Worm (Caenorhabditis elegans) whole organism, early embryonic: ENCODE data around the gene ZK896.1.

ENCODE experiments used
- B0310.2 ChIP-seq: sonication (generic microtip); optimal IDR thresholded peaks from 2 replicates; lab custom pipeline; 2016; ENCODE audit warnings: mild to moderate bottlenecking, missing genetic modification characterization, missing compliant biosample characterization
- F13C5.2 ChIP-seq: sonication (generic microtip); optimal IDR thresholded peaks from 2 replicates; lab custom pipeline; 2017; ENCODE audit warnings: mild to moderate bottlenecking, missing genetic modification characterization, inconsistent platforms, missing compliant biosample characterization
- aly-1 ChIP-seq: sonication (generic microtip); optimal IDR thresholded peaks from 2 replicates; lab custom pipeline; 2016; ENCODE audit warnings: missing genetic modification characterization, missing compliant biosample characterization
- ama-1 ChIP-seq: fragments of 150-350 bp; optimal IDR thresholded peaks from 2 replicates; lab custom pipeline; 2014
- ceh-13 ChIP-seq: fragments of 200-800 bp; sonication (Bioruptor generic); optimal IDR thresholded peaks from 2 replicates; lab custom pipeline; 2018; ENCODE audit warnings: mild to moderate bottlenecking, missing genetic modification characterization, missing compliant biosample characterization
- ceh-36 ChIP-seq: sonication (generic microtip); optimal IDR thresholded peaks from 2 replicates; lab custom pipeline; 2016; ENCODE audit warnings: missing genetic modification characterization, inconsistent platforms, missing compliant biosample characterization
- ets-7 ChIP-seq: sonication (generic microtip); optimal IDR thresholded peaks from 2 replicates; lab custom pipeline; 2016; ENCODE audit warnings: missing genotype, missing genetic modification characterization, missing compliant biosample characterization
- flt-1 ChIP-seq: fragments of 200-800 bp; sonication (Bioruptor generic); IDR thresholded peaks from 2 replicates; pipeline ENCODE4 v1.3.6; 2022; ENCODE audit warnings: missing genetic modification characterization, missing compliant biosample characterization
- hmbx-1 ChIP-seq: sonication (generic microtip); optimal IDR thresholded peaks from 2 replicates; lab custom pipeline; 2016; ENCODE audit warnings: mild to moderate bottlenecking, missing genetic modification characterization, missing compliant biosample characterization
- hmg-4 ChIP-seq: fragments of 200-800 bp; sonication (Bioruptor generic); optimal IDR thresholded peaks from 2 replicates; lab custom pipeline; 2018; ENCODE audit warnings: mild to moderate bottlenecking, missing genetic modification characterization, missing compliant biosample characterization
- hnd-1 ChIP-seq: sonication (generic microtip); optimal IDR thresholded peaks from 2 replicates; lab custom pipeline; 2016; ENCODE audit warnings: missing genetic modification characterization, missing compliant biosample characterization
- pes-1 ChIP-seq: fragments of 200-800 bp; sonication (Bioruptor generic); IDR thresholded peaks from 2 replicates; pipeline ENCODE4 v1.3.6; 2022; ENCODE audit warnings: missing genetic modification reagents, missing genetic modification characterization, missing compliant biosample characterization
- scrt-1 ChIP-seq: fragments of 200-800 bp; sonication (Bioruptor generic); IDR thresholded peaks from 2 replicates; pipeline ENCODE4 v1.3.6; 2022; ENCODE audit warnings: missing genetic modification characterization, missing compliant biosample characterization
- sea-1 ChIP-seq: fragments of 200-800 bp; sonication (Bioruptor generic); conservative IDR thresholded peaks from 2 replicates; pipeline ENCODE4 v1.3.6; 2022; ENCODE audit warnings: missing genetic modification characterization, missing compliant biosample characterization
- tbx-11 ChIP-seq: fragments of 200-800 bp; sonication (Bioruptor generic); IDR thresholded peaks from 2 replicates; pipeline ENCODE4 v1.3.6; 2022; ENCODE audit warnings: missing genetic modification characterization, missing compliant biosample characterization
- tbx-37 ChIP-seq: fragments of 200-800 bp; sonication (Bioruptor generic); conservative IDR thresholded peaks from 2 replicates; pipeline ENCODE4 v1.3.6; 2022; ENCODE audit warnings: missing genetic modification reagents, missing genetic modification characterization, missing compliant biosample characterization
- tra-4 ChIP-seq: sonication (generic microtip); optimal IDR thresholded peaks from 2 replicates; lab custom pipeline; 2017; ENCODE audit warnings: missing genetic modification characterization, missing compliant biosample characterization

ZK896.1 gene

DNA sequence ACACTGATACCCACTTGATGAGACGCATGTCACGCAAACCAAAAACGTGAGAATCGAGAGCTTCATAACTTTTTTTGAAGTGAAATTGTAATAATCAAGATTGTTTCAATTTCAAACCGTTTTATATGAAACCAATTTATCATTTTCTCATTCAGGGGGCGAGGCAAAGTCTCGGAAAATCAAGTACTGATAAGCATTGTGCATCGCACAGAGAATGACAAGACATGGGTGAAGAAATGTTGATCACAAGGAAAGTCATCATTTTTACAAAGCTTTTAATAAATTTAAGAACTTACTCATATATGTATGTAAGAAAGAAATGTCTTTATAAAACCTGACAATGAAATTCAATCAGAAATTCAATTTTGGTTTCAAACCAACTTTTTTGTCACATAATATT is 31.4 kb upstream of the ZK896.1 start, which contains the start of gene K08D8.3:
K08D8.3 (minus strand) TSS at position 131 of the 400 bp plus-strand sequence.
- TF ChIP-seq tbx-37 (GFP tag; lab: Robert Waterston, UW) (no peak), ceh-36 (tag; lab: Kevin White, UChicago) (no peak)

DNA sequence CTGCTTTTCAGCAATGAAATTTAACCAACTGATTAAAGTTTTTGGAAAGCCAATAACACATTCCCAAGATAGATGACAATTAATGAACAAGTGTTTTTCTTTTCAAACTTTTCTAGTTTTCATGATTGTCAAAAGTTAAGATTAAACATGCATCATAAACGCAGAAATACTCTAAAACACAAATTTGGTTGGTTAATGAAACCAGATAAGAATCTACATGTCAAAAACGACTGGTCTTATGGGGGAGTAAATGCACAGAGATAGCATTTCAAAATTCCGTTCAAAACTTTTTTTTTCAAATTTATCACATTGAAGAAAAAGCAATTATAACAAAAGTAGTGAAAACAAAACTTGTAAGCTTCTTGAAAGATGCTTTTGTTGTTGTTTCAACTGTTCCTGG is 28.5 kb upstream of the ZK896.1 start:
- TF ChIP-seq hnd-1 (tag; lab: Kevin White, UChicago) (no peak), ceh-13 (GFP tag; lab: Kevin White, UChicago) (no peak), hmbx-1 (tag; lab: Kevin White, UChicago) (no peak), tbx-37 (GFP tag; lab: Robert Waterston, UW) (no peak), ama-1 (lab: Kevin White, UChicago) (no peak), sea-1 (GFP tag; lab: Robert Waterston, UW) (no peak)

DNA sequence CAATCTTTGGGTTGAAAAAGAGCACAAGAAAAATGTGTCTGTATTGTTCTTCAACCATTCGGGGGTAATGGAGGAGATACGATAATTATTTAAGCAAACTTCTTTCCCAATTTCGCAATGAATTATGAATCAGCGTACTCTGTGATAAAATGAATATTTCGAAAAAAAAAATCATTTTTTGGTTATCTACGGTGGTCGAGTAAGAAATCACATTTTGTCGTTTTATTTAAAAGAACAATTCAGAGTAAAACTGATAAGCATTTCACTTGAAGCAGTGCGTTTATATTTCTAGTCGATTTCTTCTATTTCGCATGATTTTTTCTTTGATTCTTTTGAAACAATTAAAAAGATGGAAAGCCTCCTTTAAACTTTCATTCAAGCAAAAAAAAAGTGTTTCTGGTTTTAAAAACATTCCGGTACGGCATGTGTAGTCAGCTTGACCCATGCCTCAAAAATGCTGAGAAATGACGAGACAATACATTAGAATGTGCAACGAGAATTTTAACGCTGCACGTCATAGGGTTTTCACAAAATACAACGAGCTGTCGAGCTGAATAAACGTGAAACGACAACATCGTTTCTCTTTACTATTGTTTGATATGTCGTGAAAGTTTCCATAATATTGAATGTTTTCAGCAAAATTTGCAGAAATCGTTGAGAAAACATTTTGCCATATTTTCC is 27.4 kb upstream of the ZK896.1 start, which contains the start of gene K08D8.2:
K08D8.2 (plus strand) TSS at position 631 of the 681 bp plus-strand sequence.
- no peak for TF ChIP-seq tbx-37 (GFP tag; lab: Robert Waterston, UW)
- TF ChIP-seq hnd-1 (tag; lab: Kevin White, UChicago): no peak
- TF ChIP-seq ets-7 (tag; lab: Kevin White, UChicago): no peak
- TF ChIP-seq flt-1 (GFP tag; lab: Robert Waterston, UW): no peak
- no peak for TF ChIP-seq ama-1 (lab: Kevin White, UChicago)
- TF ChIP-seq B0310.2: no peak
- no peak for TF ChIP-seq ceh-13 (GFP tag; lab: Kevin White, UChicago)
- no peak for TF ChIP-seq hmbx-1 (tag; lab: Kevin White, UChicago)

DNA sequence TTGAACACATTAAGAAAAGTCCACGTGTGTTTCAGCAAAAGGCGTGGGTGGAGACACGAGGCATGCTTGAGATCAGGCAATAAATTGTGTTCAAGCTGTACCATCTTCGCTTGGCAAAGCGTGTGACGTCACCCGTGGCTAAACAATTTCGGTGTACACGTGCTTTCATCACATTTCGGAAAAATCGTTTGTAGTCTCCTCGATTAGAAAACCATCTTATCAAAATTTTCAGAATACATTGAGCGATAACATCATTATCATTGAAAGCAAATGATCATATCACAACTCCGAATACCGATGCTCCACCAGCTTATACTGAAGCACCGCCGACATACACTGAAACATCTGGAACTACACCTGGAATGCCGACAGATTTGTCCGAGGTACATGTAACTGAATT is 26.4 kb upstream of the ZK896.1 start:
- no peak for TF ChIP-seq tbx-11 (GFP tag; lab: Robert Waterston, UW)

DNA sequence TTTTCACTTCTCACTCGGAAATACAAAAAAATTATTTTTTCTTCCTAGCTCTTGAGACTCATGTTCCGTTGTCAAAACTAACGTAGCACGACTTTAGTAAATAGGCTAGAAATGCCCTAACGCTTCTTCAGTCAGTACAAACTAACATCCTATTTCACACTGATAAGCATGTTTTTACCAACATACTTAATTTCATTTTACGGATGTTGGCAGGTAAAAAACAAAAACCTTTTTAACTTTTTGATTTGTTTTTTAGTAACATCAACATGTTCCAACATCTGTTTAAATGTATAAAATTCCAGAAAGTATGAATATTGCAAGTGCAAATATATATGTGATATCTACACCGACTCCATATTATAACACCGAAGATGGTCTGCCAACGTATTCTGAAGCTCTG is 25.1 kb upstream of the ZK896.1 start, which contains the start of gene K08D8.10:
K08D8.10 (plus strand) TSS at position 301 of the 400 bp plus-strand sequence.
- TF ChIP-seq tbx-11 (GFP tag; lab: Robert Waterston, UW): no peak
- TF ChIP-seq ceh-13 (GFP tag; lab: Kevin White, UChicago): no peak
- TF ChIP-seq pes-1 (GFP tag; lab: Robert Waterston, UW): no peak
- TF ChIP-seq aly-1 (tag; lab: Kevin White, UChicago): no peak
- no peak for TF ChIP-seq hnd-1 (tag; lab: Kevin White, UChicago)
- no peak for TF ChIP-seq sea-1 (GFP tag; lab: Robert Waterston, UW)
- no peak for TF ChIP-seq F13C5.2 (tag; lab: Kevin White, UChicago)
- TF ChIP-seq hmbx-1 (tag; lab: Kevin White, UChicago): no peak
- no peak for TF ChIP-seq ama-1 (lab: Kevin White, UChicago)
- no peak for TF ChIP-seq scrt-1 (GFP tag; lab: Robert Waterston, UW)
- no peak for TF ChIP-seq B0310.2
- TF ChIP-seq tra-4 (tag; lab: Kevin White, UChicago): no peak
- no peak for TF ChIP-seq flt-1 (GFP tag; lab: Robert Waterston, UW)

DNA sequence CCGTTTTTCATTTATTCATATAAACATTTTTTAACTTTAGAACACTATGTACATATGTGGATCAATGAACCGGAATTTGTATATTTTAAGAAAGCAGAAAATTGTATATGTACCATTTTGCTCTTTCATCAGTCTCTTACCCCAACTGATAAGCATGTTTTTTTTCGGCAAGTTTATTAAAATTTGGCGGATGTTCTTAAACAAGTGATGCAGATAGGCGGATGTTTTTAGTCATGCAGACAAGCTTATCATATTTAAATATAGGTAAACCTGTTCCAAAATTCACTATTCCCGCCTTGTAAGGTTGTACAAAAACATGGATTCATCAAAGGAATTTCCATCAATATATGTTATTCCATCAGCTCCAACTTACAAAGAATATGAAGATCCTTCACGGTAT is 24.2 kb upstream of the ZK896.1 start, which contains the start of gene K08D8.9:
K08D8.9 (plus strand) TSS at position 301 of the 400 bp plus-strand sequence.
- TF ChIP-seq tbx-37 (GFP tag; lab: Robert Waterston, UW) (no peak), B0310.2 (no peak), ceh-13 (GFP tag; lab: Kevin White, UChicago) (no peak), ets-7 (tag; lab: Kevin White, UChicago) (no peak), aly-1 (tag; lab: Kevin White, UChicago) (no peak), F13C5.2 (tag; lab: Kevin White, UChicago) (no peak), hnd-1 (tag; lab: Kevin White, UChicago) (no peak), ama-1 (lab: Kevin White, UChicago) (no peak), tbx-11 (GFP tag; lab: Robert Waterston, UW) (no peak)

DNA sequence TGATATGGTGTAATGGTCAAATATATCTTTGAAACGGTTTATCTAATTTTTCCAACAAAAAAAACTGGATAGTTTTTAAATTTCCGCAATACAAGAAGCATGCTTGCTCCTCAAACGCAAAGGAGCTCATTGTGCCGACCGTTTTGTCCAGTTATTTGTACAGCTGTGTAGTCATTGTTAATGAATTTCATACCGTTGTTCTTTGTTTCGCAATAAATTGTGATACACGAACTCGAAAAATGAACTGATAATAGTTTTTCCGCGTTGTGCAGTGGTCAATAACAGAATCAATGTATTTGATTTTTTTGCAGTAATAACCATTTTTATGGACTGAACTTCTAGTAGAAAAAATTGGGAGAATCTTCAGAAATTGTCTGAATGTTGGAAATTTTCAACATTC is 23.7 kb upstream of the ZK896.1 start:
- no peak for TF ChIP-seq F13C5.2 (tag; lab: Kevin White, UChicago)
- TF ChIP-seq aly-1 (tag; lab: Kevin White, UChicago): no peak
- TF ChIP-seq tbx-11 (GFP tag; lab: Robert Waterston, UW): no peak
- TF ChIP-seq tra-4 (tag; lab: Kevin White, UChicago): no peak
- no peak for TF ChIP-seq flt-1 (GFP tag; lab: Robert Waterston, UW)
- no peak for TF ChIP-seq pes-1 (GFP tag; lab: Robert Waterston, UW)
- no peak for TF ChIP-seq ets-7 (tag; lab: Kevin White, UChicago)
- no peak for TF ChIP-seq B0310.2
- TF ChIP-seq hmbx-1 (tag; lab: Kevin White, UChicago): no peak
- TF ChIP-seq sea-1 (GFP tag; lab: Robert Waterston, UW): no peak
- TF ChIP-seq ceh-13 (GFP tag; lab: Kevin White, UChicago): no peak
- no peak for TF ChIP-seq tbx-37 (GFP tag; lab: Robert Waterston, UW)
- no peak for TF ChIP-seq ceh-36 (tag; lab: Kevin White, UChicago)
- no peak for TF ChIP-seq ama-1 (lab: Kevin White, UChicago)
- TF ChIP-seq hmg-4: no peak
- no peak for TF ChIP-seq scrt-1 (GFP tag; lab: Robert Waterston, UW)
- no peak for TF ChIP-seq hnd-1 (tag; lab: Kevin White, UChicago)

DNA sequence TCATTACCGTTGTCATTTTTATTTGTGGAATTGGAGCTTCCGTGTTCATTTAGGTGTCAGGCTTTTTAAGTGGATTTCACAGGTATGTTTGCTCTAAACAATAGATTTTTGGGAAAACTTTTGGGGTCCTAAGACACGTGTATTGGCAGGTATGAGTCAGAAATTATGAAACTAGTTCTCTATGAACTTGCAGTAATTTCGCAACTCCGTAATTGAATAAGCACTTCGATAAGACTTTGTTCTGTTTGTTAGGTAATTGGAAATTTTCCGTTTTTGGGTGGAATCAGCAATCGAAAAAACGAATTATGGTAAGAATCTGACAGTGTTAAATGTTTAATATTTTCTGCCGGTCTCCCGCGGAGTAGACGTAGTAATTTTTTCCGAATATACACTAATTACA is 22.0 kb upstream of the ZK896.1 start:
- TF ChIP-seq ama-1 (lab: Kevin White, UChicago) (no peak), pes-1 (GFP tag; lab: Robert Waterston, UW) (no peak), hmg-4 (no peak), ceh-36 (tag; lab: Kevin White, UChicago) (no peak), tbx-37 (GFP tag; lab: Robert Waterston, UW) (no peak), tbx-11 (GFP tag; lab: Robert Waterston, UW) (no peak), tra-4 (tag; lab: Kevin White, UChicago) (no peak), scrt-1 (GFP tag; lab: Robert Waterston, UW) (no peak), hnd-1 (tag; lab: Kevin White, UChicago) (no peak), F13C5.2 (tag; lab: Kevin White, UChicago) (no peak), hmbx-1 (tag; lab: Kevin White, UChicago) (no peak), B0310.2 (no peak), sea-1 (GFP tag; lab: Robert Waterston, UW) (no peak)
